Fruit fly (Drosophila melanogaster) whole organism: Measurements from ENCODE around the gene RpL26.

Experiments
- CG8478 ChIP-seq: fragments of >200 bp; optimal IDR thresholded peaks from 2 replicates; lab custom pipeline; 2018; ENCODE audit warnings: inconsistent platforms
- Dll ChIP-seq: fragments of >200 bp; optimal IDR thresholded peaks from 2 replicates; lab custom pipeline; 2017
- EcR ChIP-seq, 2 experiments: fragments of >200 bp; optimal IDR thresholded peaks; 2 replicates each; lab custom pipeline; 2017; ENCODE audit warnings: missing biosample characterization in 2 of 2, missing genetic modification characterization in 2 of 2, missing genetic modification reagents in 2 of 2
- pan ChIP-seq: fragments of >200 bp; optimal IDR thresholded peaks from 2 replicates; lab custom pipeline; 2017
- usp ChIP-seq: fragments of >200 bp; optimal IDR thresholded peaks from 2 replicates; lab custom pipeline; 2017; ENCODE audit warnings: missing biosample characterization, missing genetic modification characterization, mixed read lengths

dm6 chr3L:18917281-18917680, 18.6 kb downstream of the RpL26 start, which contains the start of gene CG6839:
- no peak for TF ChIP-seq usp (GFP tag; lab: Kevin White, UChicago)
- no peak for TF ChIP-seq CG8478
- no peak for TF ChIP-seq pan (lab: Kevin White, UChicago)
- TF ChIP-seq Dll (lab: Kevin White, UChicago): no peak
- TF ChIP-seq EcR (GFP tag; optimal IDR thresholded peaks at IDR 0.05; lab: Kevin White, UChicago): no peak
